Fruit fly (Drosophila melanogaster) whole organism, embryonic: ENCODE results near the gene comm.

Source experiments
- B-H1 ChIP-seq: fragments of 200-800 bp; sonication (Bioruptor generic); IDR thresholded peaks from 3 replicates; pipeline ENCODE4 v1.3.6; 2022; ENCODE audit warnings: missing biosample characterization, missing genetic modification characterization
- CG1024 ChIP-seq: fragments of 200-800 bp; sonication (Bioruptor generic); IDR thresholded peaks from 2 replicates; pipeline ENCODE4 v1.3.6; 2022; ENCODE audit warnings: missing biosample characterization, missing genetic modification characterization
- CG10274 ChIP-seq: fragments of 200-800 bp; sonication (Bioruptor generic); optimal IDR thresholded peaks from 3 replicates; lab custom pipeline; 2017; ENCODE audit warnings: missing biosample characterization, mild to moderate bottlenecking, missing genetic modification characterization
- CG10979 ChIP-seq: fragments of 200-800 bp; sonication (Bioruptor generic); optimal IDR thresholded peaks from 2 replicates; lab custom pipeline; 2018; ENCODE audit warnings: missing biosample characterization, mild to moderate bottlenecking, missing genetic modification characterization, moderate library complexity
- CG11504 ChIP-seq: fragments of 200-800 bp; sonication (Bioruptor generic); optimal IDR thresholded peaks from 3 replicates; lab custom pipeline; 2019; ENCODE audit warnings: missing biosample characterization, mild to moderate bottlenecking, missing genetic modification characterization, moderate library complexity
- CG11695 ChIP-seq: fragments of 200-800 bp; sonication (Bioruptor generic); IDR thresholded peaks from 3 replicates; pipeline ENCODE4 v1.3.6; 2022; ENCODE audit warnings: missing biosample characterization, missing genetic modification characterization
- CG14710 ChIP-seq: fragments of 200-800 bp; sonication (Bioruptor generic); optimal IDR thresholded peaks from 3 replicates; lab custom pipeline; 2019; ENCODE audit warnings: missing biosample characterization, mild to moderate bottlenecking, missing genetic modification characterization, moderate library complexity
- CG15601 ChIP-seq: fragments of 200-800 bp; sonication (Bioruptor generic); optimal IDR thresholded peaks from 3 replicates; lab custom pipeline; 2019; ENCODE audit warnings: missing biosample characterization, mild to moderate bottlenecking, missing genetic modification characterization, moderate library complexity
- CG1602 ChIP-seq: fragments of 200-800 bp; sonication (Bioruptor generic); optimal IDR thresholded peaks from 3 replicates; lab custom pipeline; 2016; ENCODE audit warnings: missing biosample characterization, missing genetic modification characterization
- CG16779 ChIP-seq: fragments of 200-800 bp; sonication (Bioruptor generic); IDR thresholded peaks from 2 replicates; pipeline ENCODE4 v1.3.6; 2022; ENCODE audit warnings: missing biosample characterization, missing genetic modification characterization
- CG16815 ChIP-seq: fragments of 200-800 bp; sonication (Bioruptor generic); optimal IDR thresholded peaks from 3 replicates; lab custom pipeline; 2017; ENCODE audit warnings: missing biosample characterization, mild to moderate bottlenecking, missing genetic modification characterization
- CG17361 ChIP-seq: fragments of 200-800 bp; sonication (Bioruptor generic); IDR thresholded peaks from 3 replicates; pipeline ENCODE4 v1.3.6; 2022; ENCODE audit warnings: missing biosample characterization, missing genetic modification characterization
- CG17829 ChIP-seq: fragments of 200-800 bp; optimal IDR thresholded peaks from 2 replicates; lab custom pipeline; 2019; ENCODE audit warnings: missing biosample characterization, mild to moderate bottlenecking, missing genetic modification characterization, moderate library complexity
- CG18011 ChIP-seq: fragments of 200-800 bp; sonication (Bioruptor generic); optimal IDR thresholded peaks from 2 replicates; lab custom pipeline; 2017; ENCODE audit warnings: missing biosample characterization, missing genetic modification characterization, mild to moderate bottlenecking, moderate library complexity, missing genotype
- CG2712 ChIP-seq: fragments of 200-800 bp; optimal IDR thresholded peaks from 3 replicates; lab custom pipeline; 2019; ENCODE audit warnings: missing biosample characterization, mild to moderate bottlenecking, missing genetic modification characterization, moderate library complexity
- CG3065 ChIP-seq: fragments of 200-800 bp; sonication (Bioruptor generic); optimal IDR thresholded peaks from 2 replicates; lab custom pipeline; 2016; ENCODE audit warnings: missing biosample characterization, missing genetic modification characterization
- CG33213 ChIP-seq: fragments of 200-800 bp; sonication (Bioruptor generic); optimal IDR thresholded peaks from 3 replicates; lab custom pipeline; 2016; ENCODE audit warnings: missing biosample characterization, missing genetic modification characterization
- CG4360 ChIP-seq: fragments of 200-800 bp; sonication (Bioruptor generic); IDR thresholded peaks from 2 replicates; pipeline ENCODE4 v1.3.6; 2022; ENCODE audit warnings: missing biosample characterization, missing genetic modification characterization
- CoRest ChIP-seq: fragments of 200-800 bp; sonication (Bioruptor generic); optimal IDR thresholded peaks from 3 replicates; lab custom pipeline; 2018; ENCODE audit warnings: missing biosample characterization, mild to moderate bottlenecking, missing genetic modification characterization, moderate library complexity
- CrebB ChIP-seq: fragments of 200-800 bp; sonication (Bioruptor generic); optimal IDR thresholded peaks from 3 replicates; lab custom pipeline; 2018; ENCODE audit warnings: missing biosample characterization, mild to moderate bottlenecking, missing genetic modification characterization
- Dip2 ChIP-seq: fragments of 200-800 bp; sonication (Bioruptor generic); IDR thresholded peaks from 2 replicates; pipeline ENCODE4 v1.3.6; 2022; ENCODE audit warnings: missing biosample characterization, missing genetic modification characterization
- MESR4 ChIP-seq: fragments of 200-800 bp; sonication (Bioruptor generic); optimal IDR thresholded peaks from 2 replicates; lab custom pipeline; 2018; ENCODE audit warnings: missing biosample characterization, mild to moderate bottlenecking, missing genetic modification characterization, moderate library complexity
- NC2β ChIP-seq: fragments of 200-800 bp; sonication (Bioruptor generic); optimal IDR thresholded peaks from 2 replicates; lab custom pipeline; 2016; ENCODE audit warnings: missing biosample characterization, missing genetic modification characterization
- Nf-YC ChIP-seq: fragments of 200-800 bp; optimal IDR thresholded peaks from 3 replicates; lab custom pipeline; 2019; ENCODE audit warnings: missing biosample characterization, mild to moderate bottlenecking, missing genetic modification characterization, moderate library complexity
- Poxn ChIP-seq: fragments of 200-800 bp; sonication (Bioruptor generic); IDR thresholded peaks from 2 replicates; pipeline ENCODE4 v1.3.6; 2022; ENCODE audit warnings: missing biosample characterization, missing genetic modification characterization
- Six4 ChIP-seq: fragments of 200-800 bp; sonication (Bioruptor generic); optimal IDR thresholded peaks from 2 replicates; lab custom pipeline; 2016; ENCODE audit warnings: missing biosample characterization, missing genetic modification characterization
- Sox100B ChIP-seq: fragments of 200-800 bp; sonication (Bioruptor generic); optimal IDR thresholded peaks from 3 replicates; lab custom pipeline; 2018; ENCODE audit warnings: missing biosample characterization, mild to moderate bottlenecking, missing genetic modification characterization
- Trl ChIP-seq, 3 experiments: fragments of >200 bp in 2 of 3; fragments of 200-800 bp in 1 of 3; sonication (Bioruptor generic) in 1 of 3; optimal IDR thresholded peaks; 2 replicates in 1 of 3; 3 replicates in 2 of 3; lab custom pipeline; 2016 to 2017; ENCODE audit warnings: missing biosample characterization in 1 of 3, missing genetic modification characterization in 1 of 3
- bab2 ChIP-seq: fragments of 200-800 bp; sonication (Bioruptor generic); optimal IDR thresholded peaks from 2 replicates; lab custom pipeline; 2016; ENCODE audit warnings: missing biosample characterization, missing genetic modification characterization
- esg ChIP-seq: fragments of 200-800 bp; sonication (Bioruptor generic); conservative IDR thresholded peaks from 2 replicates; pipeline ENCODE4 v1.3.6; 2022; ENCODE audit warnings: missing biosample characterization, missing genetic modification characterization
- ewg ChIP-seq: fragments of 200-800 bp; sonication (Bioruptor generic); optimal IDR thresholded peaks from 3 replicates; lab custom pipeline; 2017; ENCODE audit warnings: mild to moderate bottlenecking, missing biosample characterization, missing genetic modification reagents, missing genetic modification characterization
- fd102C ChIP-seq: fragments of 200-800 bp; sonication (Bioruptor generic); optimal IDR thresholded peaks from 2 replicates; lab custom pipeline; 2018; ENCODE audit warnings: missing biosample characterization, mild to moderate bottlenecking, missing genetic modification characterization, moderate library complexity
- fd3F ChIP-seq: fragments of 200-800 bp; sonication (Bioruptor generic); optimal IDR thresholded peaks from 2 replicates; lab custom pipeline; 2018; ENCODE audit warnings: missing biosample characterization, mild to moderate bottlenecking, missing genetic modification characterization, moderate library complexity
- grau ChIP-seq: fragments of 200-800 bp; optimal IDR thresholded peaks from 3 replicates; lab custom pipeline; 2019; ENCODE audit warnings: missing biosample characterization, mild to moderate bottlenecking, missing genetic modification characterization, moderate library complexity
- gsb-n ChIP-seq: fragments of 200-800 bp; sonication (Bioruptor generic); optimal IDR thresholded peaks from 3 replicates; lab custom pipeline; 2018; ENCODE audit warnings: missing biosample characterization, mild to moderate bottlenecking, missing genetic modification characterization
- ham ChIP-seq: fragments of 200-800 bp; sonication (Bioruptor generic); IDR thresholded peaks from 2 replicates; pipeline ENCODE4 v1.3.6; 2022; ENCODE audit warnings: missing biosample characterization, missing genetic modification characterization
- kay ChIP-seq: fragments of 200-800 bp; sonication (Bioruptor generic); optimal IDR thresholded peaks from 2 replicates; lab custom pipeline; 2016; ENCODE audit warnings: missing biosample characterization, missing genetic modification characterization
- lola ChIP-seq, 3 experiments: fragments of >200 bp in 2 of 3; fragments of 200-800 bp in 1 of 3; sonication (Bioruptor generic) in 1 of 3; optimal IDR thresholded peaks; 2 replicates each; lab custom pipeline; 2017 to 2019; ENCODE audit warnings: missing biosample characterization in 3 of 3, missing genetic modification characterization in 3 of 3, mild to moderate bottlenecking in 1 of 3, moderate library complexity in 1 of 3
- luna ChIP-seq: fragments of 200-800 bp; sonication (Bioruptor generic); optimal IDR thresholded peaks from 2 replicates; lab custom pipeline; 2016; ENCODE audit warnings: missing biosample characterization, missing genetic modification characterization
- nmo ChIP-seq: fragments of 200-800 bp; sonication (Bioruptor generic); optimal IDR thresholded peaks from 2 replicates; lab custom pipeline; 2018; ENCODE audit warnings: missing biosample characterization, mild to moderate bottlenecking, missing genetic modification characterization, moderate library complexity
- slou ChIP-seq: fragments of 200-800 bp; sonication (Bioruptor generic); optimal IDR thresholded peaks from 3 replicates; lab custom pipeline; 2016; ENCODE audit warnings: missing biosample characterization, missing genetic modification characterization
- sr ChIP-seq: fragments of 200-800 bp; sonication (Bioruptor generic); IDR thresholded peaks from 3 replicates; pipeline ENCODE4 v1.3.6; 2022; ENCODE audit warnings: missing biosample characterization, missing genetic modification characterization
- ssp ChIP-seq: fragments of 200-800 bp; sonication (Bioruptor generic); IDR thresholded peaks from 2 replicates; pipeline ENCODE4 v1.3.6; 2022; ENCODE audit warnings: missing biosample characterization, missing genetic modification characterization
- tin ChIP-seq: fragments of 200-800 bp; sonication (Bioruptor generic); optimal IDR thresholded peaks from 3 replicates; lab custom pipeline; 2016; ENCODE audit warnings: missing biosample characterization, missing genetic modification characterization
- trem ChIP-seq: fragments of 200-800 bp; optimal IDR thresholded peaks from 3 replicates; lab custom pipeline; 2019; ENCODE audit warnings: missing biosample characterization, mild to moderate bottlenecking, missing genetic modification characterization, moderate library complexity
- ttk ChIP-seq: fragments of 200-800 bp; sonication (Bioruptor generic); IDR thresholded peaks from 2 replicates; pipeline ENCODE4 v2.1.2; 2022; ENCODE audit warnings: missing biosample characterization, missing genetic modification characterization
- twi ChIP-seq: fragments of 200-800 bp; optimal IDR thresholded peaks from 2 replicates; lab custom pipeline; 2019; ENCODE audit warnings: missing biosample characterization, mild to moderate bottlenecking, missing genetic modification characterization, moderate library complexity
- yki ChIP-seq: fragments of >200 bp; optimal IDR thresholded peaks from 3 replicates; lab custom pipeline; 2018
- z ChIP-seq: fragments of 200-800 bp; sonication (Bioruptor generic); IDR thresholded peaks from 3 replicates; pipeline ENCODE4 v1.3.6; 2022; ENCODE audit warnings: missing biosample characterization, missing genetic modification characterization
- zf30C ChIP-seq: fragments of 200-800 bp; sonication (Bioruptor generic); optimal IDR thresholded peaks from 3 replicates; lab custom pipeline; 2018; ENCODE audit warnings: missing biosample characterization, mild to moderate bottlenecking, missing genetic modification characterization

comm gene

DNA sequence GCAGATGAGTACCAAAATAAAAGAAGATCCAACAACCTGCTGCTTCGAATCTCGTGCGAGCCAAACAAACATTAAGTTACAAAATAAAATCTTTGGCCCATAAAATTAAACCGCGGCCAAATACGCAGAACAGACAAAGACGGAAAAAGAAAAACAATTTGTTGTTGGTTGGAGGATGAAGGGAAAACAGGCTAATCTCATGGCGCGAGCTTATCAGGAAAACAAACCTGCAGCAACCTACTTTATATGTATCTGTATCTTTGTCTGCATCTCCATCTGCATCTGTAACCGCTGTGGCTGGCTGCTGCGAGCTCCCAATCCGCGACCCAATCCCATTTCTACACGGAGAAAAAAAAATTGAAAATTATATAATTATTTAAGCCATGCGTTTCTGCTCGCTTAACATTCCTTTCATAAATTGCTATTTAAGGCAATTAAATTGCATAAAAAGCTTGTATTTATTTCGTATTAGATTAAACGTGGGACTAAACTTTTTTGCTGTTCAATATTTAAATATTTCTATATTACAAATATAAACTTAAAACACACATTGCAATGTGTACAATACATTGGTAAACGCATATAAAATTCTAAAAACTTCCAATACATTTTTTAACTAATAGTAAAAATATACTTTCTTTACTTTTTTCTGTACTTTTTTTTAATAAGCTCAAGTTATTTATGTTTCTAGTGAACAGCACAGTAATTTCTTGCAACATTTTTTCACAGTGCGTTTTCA, 35.3 kb downstream of the comm start (continued):
- peak; percentile 4 for TF ChIP-seq zf30C (GFP tag; lab: Kevin White, UChicago)
- no peak for TF ChIP-seq bab2 (GFP tag; lab: Kevin White, UChicago)
- peak; percentile 3 for TF ChIP-seq Six4 (GFP tag; lab: Kevin White, UChicago)
- TF ChIP-seq NC2β, result no peak
- peak; percentile 19 for TF ChIP-seq tin (GFP tag; lab: Kevin White, UChicago)
- peak; percentile 19 for TF ChIP-seq ewg
- no peak for TF ChIP-seq ham (GFP tag; lab: Robert Waterston, UW)
- no peak for TF ChIP-seq B-H1 (GFP tag; lab: Robert Waterston, UW)
- no peak for TF ChIP-seq CG16779
- 0 out of 3 replicates have a peak, but pooled peaks have one; percentile 16 for TF ChIP-seq sr (GFP tag; lab: Robert Waterston, UW)
- TF ChIP-seq ttk (GFP tag; lab: Robert Waterston, UW), result 0 out of 2 replicates have a peak, but pooled peaks have one; percentile 15
- TF ChIP-seq yki (lab: Kevin White, UChicago), result no peak
- TF ChIP-seq CG16815 (GFP tag; lab: Kevin White, UChicago), result peak; percentile 20
- TF ChIP-seq ssp (GFP tag; lab: Robert Waterston, UW), result no peak
- no peak for TF ChIP-seq CG18011 (GFP tag; lab: Kevin White, UChicago)
- TF ChIP-seq CG4360 (GFP tag; lab: Robert Waterston, UW), result no peak
- no peak for TF ChIP-seq Poxn (GFP tag; lab: Robert Waterston, UW)
- TF ChIP-seq CG10979 (tag; lab: Kevin White, UChicago), result peak; percentile 78
- TF ChIP-seq CG14710 (tag; lab: Kevin White, UChicago), result peak; percentile 72
- TF ChIP-seq grau, result peak; percentile 36
- peak; percentile 71 for TF ChIP-seq CG11504
- peak in 1 of 3 experiments; percentile 79 for TF ChIP-seq lola (GFP tag; optimal IDR thresholded peaks at IDR 0.05; lab: Kevin White, UChicago)
- peak; percentile 35 for TF ChIP-seq trem (tag; lab: Kevin White, UChicago)
- TF ChIP-seq CG10274 (GFP tag; lab: Kevin White, UChicago), result no peak
- no peak for TF ChIP-seq fd3F (GFP tag; lab: Kevin White, UChicago)
- no peak for TF ChIP-seq CG11695 (GFP tag; lab: Robert Waterston, UW)
- TF ChIP-seq CG1024, result 0 out of 2 replicates have a peak, but pooled peaks have one; percentile 6
- no peak for TF ChIP-seq z (GFP tag; lab: Robert Waterston, UW)
- no peak for TF ChIP-seq slou (GFP tag; lab: Kevin White, UChicago)
- TF ChIP-seq esg (GFP tag; lab: Robert Waterston, UW), result no peak
- TF ChIP-seq MESR4 (GFP tag; lab: Kevin White, UChicago), result no peak
- TF ChIP-seq fd102C, result no peak
- no peak for TF ChIP-seq Nf-YC (tag; lab: Kevin White, UChicago)
- TF ChIP-seq Trl (optimal IDR thresholded peaks at IDR 0.05; lab: Kevin White, UChicago), result no peak
- no peak for TF ChIP-seq Trl (GFP tag; optimal IDR thresholded peaks at IDR 0.05; lab: Kevin White, UChicago)
- TF ChIP-seq CG1602, result peak; percentile 45
- TF ChIP-seq CG15601 (tag; lab: Kevin White, UChicago), result peak; percentile 28
- TF ChIP-seq twi (tag; lab: Kevin White, UChicago), result no peak
- no peak for TF ChIP-seq CG3065 (GFP tag; lab: Kevin White, UChicago)
- peak; percentile 13 for TF ChIP-seq gsb-n (tag; lab: Kevin White, UChicago)
- TF ChIP-seq CG33213 (GFP tag; lab: Kevin White, UChicago), result no peak
- TF ChIP-seq luna (GFP tag; lab: Kevin White, UChicago), result no peak
- TF ChIP-seq nmo (GFP tag; lab: Kevin White, UChicago), result peak; percentile 77
- TF ChIP-seq CoRest (tag; lab: Kevin White, UChicago), result peak; percentile 47
- TF ChIP-seq Dip2 (GFP tag; lab: Robert Waterston, UW), result no peak
- TF ChIP-seq Sox100B (GFP tag; lab: Kevin White, UChicago), result peak; percentile 77
- TF ChIP-seq CG2712 (tag; lab: Kevin White, UChicago), result peak; percentile 68
- TF ChIP-seq CG17829, result peak; percentile 36
- no peak for TF ChIP-seq CrebB (tag; lab: Kevin White, UChicago)
- TF ChIP-seq CG17361 (GFP tag; lab: Robert Waterston, UW), result peak; percentile 82
- no peak for TF ChIP-seq kay
